Fruit fly (Drosophila melanogaster) whole organism, wandering third instar larva: Measurements from ENCODE around the gene CG31102.

Source experiments
- Abd-B ChIP-seq: fragments of >200 bp; optimal IDR thresholded peaks from 2 replicates; lab custom pipeline; 2017; ENCODE audit warnings: missing biosample characterization, missing genetic modification characterization
- CG32264 ChIP-seq: fragments of 200-800 bp; sonication (Bioruptor generic); optimal IDR thresholded peaks from 2 replicates; lab custom pipeline; 2016; ENCODE audit warnings: missing biosample characterization, missing genetic modification characterization
- CG9705 ChIP-seq: fragments of 200-800 bp; sonication (Bioruptor generic); optimal IDR thresholded peaks from 2 replicates; lab custom pipeline; 2018; ENCODE audit warnings: missing biosample characterization, mild to moderate bottlenecking, missing genetic modification characterization
- CrebA ChIP-seq: fragments of 200-800 bp; sonication (Bioruptor generic); optimal IDR thresholded peaks from 2 replicates; lab custom pipeline; 2016; ENCODE audit warnings: missing biosample characterization, mild to moderate bottlenecking, missing genetic modification characterization, borderline replicate concordance
- Dif ChIP-seq: fragments of 200-275, 200-300 bp; sonication (Bioruptor generic); optimal IDR thresholded peaks from 2 replicates; lab custom pipeline; 2018; ENCODE audit warnings: missing biosample characterization, missing genetic modification characterization; ENCODE audit not compliant: partially characterized antibody
- GATAd ChIP-seq: sonication (Bioruptor generic); optimal IDR thresholded peaks from 2 replicates; lab custom pipeline; 2016; ENCODE audit warnings: missing biosample characterization, missing genetic modification characterization
- Hnf4 ChIP-seq: fragments of 200-800 bp; sonication (Bioruptor generic); optimal IDR thresholded peaks from 2 replicates; lab custom pipeline; 2016; ENCODE audit warnings: missing biosample characterization, mild to moderate bottlenecking, missing genetic modification characterization
- Hr78 ChIP-seq: fragments of >200 bp; optimal IDR thresholded peaks from 2 replicates; lab custom pipeline; 2017; ENCODE audit warnings: missing biosample characterization, missing genetic modification characterization
- Hr83 ChIP-seq: fragments of 200-300 bp; sonication (Bioruptor generic); optimal IDR thresholded peaks from 2 replicates; lab custom pipeline; 2016; ENCODE audit warnings: missing biosample characterization, mild to moderate bottlenecking, missing genetic modification characterization, moderate library complexity; ENCODE audit not compliant: poor library complexity, severe bottlenecking
- Jra ChIP-seq: sonication (Bioruptor generic); optimal IDR thresholded peaks from 2 replicates; lab custom pipeline; 2016; ENCODE audit warnings: missing biosample characterization, missing genetic modification characterization
- Mio ChIP-seq: sonication (Bioruptor generic); optimal IDR thresholded peaks from 2 replicates; lab custom pipeline; 2016; ENCODE audit warnings: missing biosample characterization, missing genetic modification characterization
- Myc ChIP-seq: fragments of >200 bp; optimal IDR thresholded peaks from 2 replicates; lab custom pipeline; 2017
- OdsH ChIP-seq: fragments of 200-800 bp; sonication (Bioruptor generic); optimal IDR thresholded peaks from 2 replicates; lab custom pipeline; 2016; ENCODE audit warnings: missing biosample characterization, mild to moderate bottlenecking, missing genetic modification characterization
- Sp1 ChIP-seq: fragments of 200-800 bp; sonication (Bioruptor generic); optimal IDR thresholded peaks from 3 replicates; lab custom pipeline; 2019; ENCODE audit warnings: missing biosample characterization, mild to moderate bottlenecking, missing genetic modification characterization, moderate library complexity
- Vsx2 ChIP-seq: fragments of 200-300, 225-300 bp; sonication (Bioruptor generic); optimal IDR thresholded peaks from 2 replicates; lab custom pipeline; 2018; ENCODE audit warnings: missing biosample characterization, missing genetic modification characterization; ENCODE audit not compliant: partially characterized antibody
- br ChIP-seq: fragments of 200-800 bp; sonication (Bioruptor generic); optimal IDR thresholded peaks from 2 replicates; lab custom pipeline; 2016; ENCODE audit warnings: missing biosample characterization, missing genetic modification characterization
- brk ChIP-seq: fragments of 200-800 bp; sonication (Bioruptor generic); optimal IDR thresholded peaks from 2 replicates; lab custom pipeline; 2016; ENCODE audit warnings: missing biosample characterization, mild to moderate bottlenecking, missing genetic modification characterization
- dl ChIP-seq, 2 experiments: fragments of 175-275, 200-275 bp in 1 of 2; fragments of 200-275 bp in 1 of 2; sonication (Bioruptor generic); optimal IDR thresholded peaks; lab custom pipeline; 2018; ENCODE audit warnings: mild to moderate bottlenecking in 2 of 2, missing biosample characterization in 2 of 2, missing genetic modification characterization in 2 of 2, moderate library complexity in 2 of 2; ENCODE audit not compliant: partially characterized antibody in 2 of 2, insufficient read depth in 1 of 2
- dmrt93B ChIP-seq: fragments of 200-800 bp; sonication (Bioruptor generic); optimal IDR thresholded peaks from 2 replicates; lab custom pipeline; 2018; ENCODE audit warnings: missing biosample characterization, mild to moderate bottlenecking, missing genetic modification characterization
- ey ChIP-seq: fragments of 200-800 bp; sonication (Bioruptor generic); optimal IDR thresholded peaks from 2 replicates; lab custom pipeline; 2016; ENCODE audit warnings: missing biosample characterization, missing genetic modification characterization
- foxo ChIP-seq, 2 experiments: fragments of 200-800 bp; sonication (Bioruptor generic); optimal IDR thresholded peaks; 2 replicates in 1 of 2; 3 replicates in 1 of 2; lab custom pipeline; 2016 to 2017; ENCODE audit warnings: missing biosample characterization in 2 of 2, missing genetic modification characterization in 2 of 2
- fru ChIP-seq: fragments of 200-800 bp; sonication (Bioruptor generic); optimal IDR thresholded peaks from 3 replicates; lab custom pipeline; 2016; ENCODE audit warnings: missing biosample characterization, mild to moderate bottlenecking, missing genetic modification characterization
- h ChIP-seq: fragments of 200-800 bp; sonication (Bioruptor generic); optimal IDR thresholded peaks from 3 replicates; lab custom pipeline; 2016; ENCODE audit warnings: missing biosample characterization, mild to moderate bottlenecking, missing genetic modification characterization
- jim ChIP-seq: fragments of 175-275, 200-325 bp; sonication (Bioruptor generic); optimal IDR thresholded peaks from 2 replicates; lab custom pipeline; 2016; ENCODE audit warnings: missing biosample characterization, mild to moderate bottlenecking, missing genetic modification characterization
- lola ChIP-seq: fragments of >200 bp; optimal IDR thresholded peaks from 2 replicates; lab custom pipeline; 2017; ENCODE audit warnings: missing biosample characterization, missing genetic modification characterization
- pan ChIP-seq: fragments of >200 bp; optimal IDR thresholded peaks from 2 replicates; lab custom pipeline; 2017
- psq ChIP-seq: fragments of 200-800 bp; sonication (Bioruptor generic); optimal IDR thresholded peaks from 3 replicates; lab custom pipeline; 2017; ENCODE audit warnings: missing biosample characterization, mild to moderate bottlenecking, missing genetic modification characterization, moderate library complexity
- rgr ChIP-seq: fragments of 200-800 bp; sonication (Bioruptor generic); optimal IDR thresholded peaks from 3 replicates; lab custom pipeline; 2016; ENCODE audit warnings: missing biosample characterization, mild to moderate bottlenecking, missing genetic modification characterization
- sv ChIP-seq: fragments of 200-800 bp; sonication (Bioruptor generic); optimal IDR thresholded peaks from 3 replicates; lab custom pipeline; 2016; ENCODE audit warnings: missing biosample characterization, missing genetic modification characterization
- tai ChIP-seq: sonication (Bioruptor generic); optimal IDR thresholded peaks from 2 replicates; lab custom pipeline; 2016; ENCODE audit warnings: missing biosample characterization, missing genetic modification characterization
- usp ChIP-seq: fragments of >200 bp; optimal IDR thresholded peaks from 2 replicates; lab custom pipeline; 2017; ENCODE audit warnings: missing biosample characterization, missing genetic modification characterization
- woc ChIP-seq: sonication (Bioruptor generic); optimal IDR thresholded peaks from 2 replicates; lab custom pipeline; 2016; ENCODE audit warnings: missing biosample characterization, mild to moderate bottlenecking, missing genetic modification characterization

Gene CG31102

DNA sequence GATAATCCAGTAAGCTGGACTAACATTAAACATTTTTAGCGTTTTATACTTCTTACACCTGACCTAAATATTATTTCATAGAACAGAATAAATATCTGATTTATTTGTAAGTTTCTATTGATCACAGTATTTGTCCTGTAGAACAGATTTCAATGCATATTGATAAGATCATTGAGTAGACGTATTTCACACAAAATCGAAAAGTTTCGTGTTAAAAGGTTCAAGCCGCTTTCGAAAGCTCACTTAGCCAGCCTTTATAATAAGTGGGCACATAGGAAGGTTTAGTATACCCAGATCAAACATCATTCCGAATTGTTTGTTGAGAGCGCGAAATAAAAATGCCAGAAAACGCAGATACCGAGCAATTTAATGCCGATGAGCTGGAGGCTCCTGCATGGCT lies 5.8 kb downstream of the CG31102 start, which contains the start of gene CG11893:
Gene CG11893 (plus strand): TSS at position 301 of the 400 bp plus-strand sequence.
- no peak for TF ChIP-seq Hr78 (GFP tag; lab: Kevin White, UChicago)
- TF ChIP-seq rgr (GFP tag; lab: Kevin White, UChicago), result no peak
- TF ChIP-seq h (GFP tag; lab: Kevin White, UChicago), result no peak
- no peak for TF ChIP-seq ey (GFP tag; lab: Kevin White, UChicago)
- no peak for TF ChIP-seq fru
- no peak for TF ChIP-seq CrebA (GFP tag; lab: Kevin White, UChicago)
- no peak for TF ChIP-seq sv (GFP tag; lab: Kevin White, UChicago)
- TF ChIP-seq dmrt93B (GFP tag; lab: Kevin White, UChicago), result no peak
- no peak for TF ChIP-seq Vsx2
- no peak for TF ChIP-seq foxo (GFP tag; optimal IDR thresholded peaks at IDR 0.05; lab: Kevin White, UChicago)
- TF ChIP-seq psq (GFP tag; lab: Kevin White, UChicago), result no peak
- TF ChIP-seq Dif (GFP tag; lab: Kevin White, UChicago), result no peak
- TF ChIP-seq CG9705 (GFP tag; lab: Kevin White, UChicago), result no peak
- no peak for TF ChIP-seq woc (GFP tag; lab: Kevin White, UChicago)
- TF ChIP-seq Sp1, result no peak
- no peak for TF ChIP-seq tai (GFP tag; lab: Kevin White, UChicago)
- no peak for TF ChIP-seq OdsH
- no peak for TF ChIP-seq Myc (lab: Kevin White, UChicago)
- TF ChIP-seq Mio (GFP tag; lab: Kevin White, UChicago), result no peak
- no peak for TF ChIP-seq dl (GFP tag; optimal IDR thresholded peaks at IDR 0.05; lab: Kevin White, UChicago; ENCODE audit: insufficient read depth in 1 of 2, partially characterized antibody in 2 of 2)
- TF ChIP-seq, all 38 proteins: peak for 0

DNA sequence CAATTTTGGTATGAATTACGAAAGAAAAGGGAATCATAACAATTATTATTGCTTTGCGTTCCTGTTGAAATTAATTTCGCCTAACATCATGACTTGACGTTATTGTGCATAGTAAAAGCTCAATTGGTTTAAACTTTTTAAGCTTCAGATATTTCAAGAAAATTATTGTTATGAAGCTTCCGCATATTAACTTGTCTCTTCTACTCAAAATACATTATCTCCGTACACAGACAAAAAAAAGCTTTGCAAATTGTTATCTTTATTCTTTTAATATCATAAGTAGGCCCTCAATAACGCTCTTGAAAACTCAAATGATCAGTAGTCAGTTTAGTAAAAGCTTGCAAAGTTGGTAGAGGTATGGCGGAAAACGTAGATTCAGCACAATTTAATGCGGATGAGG lies 8.3 kb downstream of the CG31102 start, which contains the start of gene CG13658:
Gene CG13658 (plus strand): TSS at position 347 of the 400 bp plus-strand sequence.
- TF ChIP-seq ey (GFP tag; lab: Kevin White, UChicago), result no peak
- no peak for TF ChIP-seq Hnf4 (GFP tag; lab: Kevin White, UChicago)
- TF ChIP-seq brk, result no peak
- no peak for TF ChIP-seq GATAd
- TF ChIP-seq CG9705 (GFP tag; lab: Kevin White, UChicago), result no peak
- no peak for TF ChIP-seq jim
- TF ChIP-seq, all 38 proteins: peak for 0

DNA sequence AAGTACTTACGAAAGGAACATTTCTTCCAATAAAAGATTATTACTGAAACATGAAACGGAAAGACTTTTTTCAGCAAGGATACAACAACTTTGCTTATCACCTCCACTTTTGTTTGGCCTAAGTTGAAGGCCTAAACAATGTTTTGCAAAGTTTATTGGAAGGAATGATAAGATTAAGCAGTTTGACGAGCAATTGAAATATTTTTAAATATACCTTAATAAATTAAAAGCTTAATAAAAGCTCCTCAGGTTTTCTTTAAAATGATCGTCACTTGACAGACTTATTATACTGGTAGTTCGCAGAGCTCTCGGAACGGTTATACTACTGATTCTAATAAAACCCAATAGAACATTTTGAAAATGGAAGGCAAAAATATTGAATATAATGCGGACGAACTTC lies 10.2 kb downstream of the CG31102 start, which contains the start of gene CG31104:
Gene CG31104 (plus strand): TSS at position 301 of the 400 bp plus-strand sequence.
- no peak for TF ChIP-seq rgr (GFP tag; lab: Kevin White, UChicago)
- TF ChIP-seq psq (GFP tag; lab: Kevin White, UChicago), result no peak
- TF ChIP-seq Abd-B (GFP tag; lab: Kevin White, UChicago), result no peak

DNA sequence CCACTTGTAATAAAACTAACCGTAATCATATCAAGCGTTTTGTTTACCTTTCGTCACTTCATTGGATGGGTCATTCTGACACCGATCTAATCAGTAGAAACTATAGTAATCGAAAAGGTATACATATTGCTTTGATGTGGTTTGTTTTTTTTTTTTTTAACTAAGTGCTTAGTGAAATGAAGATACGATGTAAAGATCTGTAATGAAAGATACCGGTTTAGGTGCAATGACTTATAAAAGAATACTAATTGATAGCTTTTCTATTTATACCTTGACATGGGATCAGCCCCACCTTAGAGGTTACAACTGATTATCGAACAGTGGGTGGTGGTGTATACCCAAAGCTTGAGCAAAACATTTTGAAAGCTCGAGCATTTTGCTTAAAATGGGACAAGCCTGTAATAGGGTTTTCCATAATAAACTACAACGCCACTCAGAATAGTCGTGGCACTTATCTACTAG lies 12.2 kb downstream of the CG31102 start, which contains the start of gene CG31300:
Gene CG31300 (plus strand): TSS at position 412 of the 462 bp plus-strand sequence.
- no peak for TF ChIP-seq sv (GFP tag; lab: Kevin White, UChicago)
- TF ChIP-seq usp (GFP tag; lab: Kevin White, UChicago), result no peak
- no peak for TF ChIP-seq Myc (lab: Kevin White, UChicago)
- TF ChIP-seq h (GFP tag; lab: Kevin White, UChicago), result no peak
- no peak for TF ChIP-seq Jra
- TF ChIP-seq Vsx2, result no peak
- no peak for TF ChIP-seq Mio (GFP tag; lab: Kevin White, UChicago)
- TF ChIP-seq CG32264, result no peak
- TF ChIP-seq Hr83 (GFP tag; lab: Kevin White, UChicago), result no peak
- no peak for TF ChIP-seq Dif (GFP tag; lab: Kevin White, UChicago)
- TF ChIP-seq, all 38 proteins: peak for 0

DNA sequence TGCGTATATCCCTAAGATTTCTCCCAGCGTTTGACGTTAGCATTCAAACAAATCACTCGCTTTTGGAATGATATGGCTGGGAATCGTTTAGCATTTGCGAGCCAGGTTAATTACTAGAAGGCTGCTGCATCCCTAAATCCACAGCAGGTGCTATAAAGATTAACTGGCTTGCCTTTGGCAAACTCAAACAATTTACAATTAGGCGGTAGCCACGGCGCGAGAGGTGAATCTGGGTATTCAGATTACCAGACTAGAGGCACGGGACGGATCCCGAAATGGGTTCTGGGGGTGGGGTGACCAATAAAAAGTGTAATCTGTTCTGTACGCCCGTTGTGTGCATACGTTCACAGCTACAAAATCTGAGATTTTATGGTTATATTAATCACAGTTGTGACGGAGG lies 14.2 kb downstream of the CG31102 start, which contains the start of gene CG11892:
Gene CG11892 (plus strand): TSS at position 384 of the 400 bp plus-strand sequence.
- TF ChIP-seq Hr83 (GFP tag; lab: Kevin White, UChicago), result peak; percentile 51
- TF ChIP-seq pan (lab: Kevin White, UChicago), result no peak
- TF ChIP-seq br (GFP tag; lab: Kevin White, UChicago), result peak; percentile 57
- peak; percentile 24 for TF ChIP-seq Hnf4 (GFP tag; lab: Kevin White, UChicago)
- no peak for TF ChIP-seq foxo (GFP tag; optimal IDR thresholded peaks at IDR 0.05; lab: Kevin White, UChicago)
- TF ChIP-seq rgr (GFP tag; lab: Kevin White, UChicago), result peak; percentile 36
- TF ChIP-seq h (GFP tag; lab: Kevin White, UChicago), result no peak
- TF ChIP-seq fru, result peak; percentile 50
- TF ChIP-seq Sp1, result peak; percentile 55
- TF ChIP-seq Hr78 (GFP tag; lab: Kevin White, UChicago), result no peak
- no peak for TF ChIP-seq Jra
- TF ChIP-seq OdsH, result peak; percentile 47
- no peak for TF ChIP-seq Abd-B (GFP tag; lab: Kevin White, UChicago)
- TF ChIP-seq lola (GFP tag; lab: Kevin White, UChicago), result no peak
- no peak for TF ChIP-seq sv (GFP tag; lab: Kevin White, UChicago)
